Worm (Caenorhabditis elegans): Measurements from ENCODE around the gene C25H3.7.
A peak's percentile ranks its signal among the peaks of the same experiment; 100 is the strongest.

C25H3.7 gene

ce11 chrII:5694798-5695197, 26.1 kb upstream of the C25H3.7 start, which contains the start of gene C25H3.14:
Gene C25H3.14 (plus strand): TSS chrII:5695098.
- TF ChIP-seq flh-1 (GFP tag; optimal IDR thresholded peaks at IDR 0.05), result no peak
- no peak for TF ChIP-seq ham-2 (GFP tag; optimal IDR thresholded peaks at IDR 0.05)
- TF ChIP-seq nhr-2 (tag; optimal IDR thresholded peaks at IDR 0.05), result no peak
- TF ChIP-seq nhr-12 (tag; optimal IDR thresholded peaks at IDR 0.05), result no peak
- TF ChIP-seq snpc-4 (tag; optimal IDR thresholded peaks at IDR 0.05), result no peak
- no peak for TF ChIP-seq cnd-1 (tag; optimal IDR thresholded peaks at IDR 0.05)
- no peak for TF ChIP-seq lsy-2 (tag; optimal IDR thresholded peaks at IDR 0.05)
- TF ChIP-seq bed-3 (GFP tag; optimal IDR thresholded peaks at IDR 0.05), result no peak
- TF ChIP-seq nhr-237 (tag; optimal IDR thresholded peaks at IDR 0.05), result no peak
- no peak for TF ChIP-seq hlh-1 (tag; optimal IDR thresholded peaks at IDR 0.05)
- TF ChIP-seq ceh-43 (GFP tag; optimal IDR thresholded peaks at IDR 0.05), result no peak
- TF ChIP-seq elt-3 (tag; optimal IDR thresholded peaks at IDR 0.05), result no peak
- TF ChIP-seq unc-120 (tag; optimal IDR thresholded peaks at IDR 0.05; ENCODE audit: poor library complexity, severe bottlenecking), result no peak
- TF ChIP-seq mab-5 (tag; optimal IDR thresholded peaks at IDR 0.05), result no peak
- no peak for TF ChIP-seq tbx-8 (GFP tag; optimal IDR thresholded peaks at IDR 0.05)
- no peak for TF ChIP-seq ceh-83 (GFP tag; optimal IDR thresholded peaks at IDR 0.05)
- no peak for TF ChIP-seq lin-32 (GFP tag; optimal IDR thresholded peaks at IDR 0.05)
- TF ChIP-seq sptf-1 (tag; optimal IDR thresholded peaks at IDR 0.05), result no peak
- TF ChIP-seq mep-1 (tag; optimal IDR thresholded peaks at IDR 0.05), result no peak

DNA sequence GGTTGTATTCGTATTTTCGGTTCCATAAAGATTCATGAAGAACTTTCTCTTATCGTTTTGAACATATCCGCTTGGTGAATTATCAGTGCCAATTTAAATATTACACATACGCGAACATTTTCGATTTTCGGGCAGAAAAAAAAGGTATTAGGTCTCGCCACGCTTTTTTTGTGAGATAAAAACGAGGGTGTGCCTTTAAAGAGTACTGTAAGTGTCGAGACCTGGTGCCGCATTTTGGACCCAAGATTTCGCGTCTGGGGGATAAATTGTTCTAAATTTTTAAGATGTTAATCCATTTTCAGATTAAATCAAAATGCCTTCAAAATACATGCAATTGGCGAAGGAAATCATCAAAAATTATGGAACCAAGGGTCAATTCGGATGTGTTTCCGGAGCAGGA, 25.2 kb upstream of the C25H3.7 start, which contains the start of gene C25H3.3:
Gene C25H3.3 (plus strand): TSS at position 301 of the 400 bp plus-strand sequence.
- TF ChIP-seq ztf-11 (tag; optimal IDR thresholded peaks at IDR 0.05), result no peak
- TF ChIP-seq ham-2 (GFP tag; optimal IDR thresholded peaks at IDR 0.05), result no peak
- TF ChIP-seq ceh-39 (tag; optimal IDR thresholded peaks at IDR 0.05), result no peak
- TF ChIP-seq ceh-43 (GFP tag; optimal IDR thresholded peaks at IDR 0.05), result no peak
- TF ChIP-seq zip-8 (tag; optimal IDR thresholded peaks at IDR 0.05), result no peak
- no peak for TF ChIP-seq nhr-2 (tag; optimal IDR thresholded peaks at IDR 0.05)
- no peak for TF ChIP-seq flh-1 (GFP tag; optimal IDR thresholded peaks at IDR 0.05)
- TF ChIP-seq snpc-4 (tag; optimal IDR thresholded peaks at IDR 0.05), result no peak
- TF ChIP-seq elt-3 (tag; optimal IDR thresholded peaks at IDR 0.05), result no peak
- no peak for TF ChIP-seq lin-32 (GFP tag; optimal IDR thresholded peaks at IDR 0.05)

DNA sequence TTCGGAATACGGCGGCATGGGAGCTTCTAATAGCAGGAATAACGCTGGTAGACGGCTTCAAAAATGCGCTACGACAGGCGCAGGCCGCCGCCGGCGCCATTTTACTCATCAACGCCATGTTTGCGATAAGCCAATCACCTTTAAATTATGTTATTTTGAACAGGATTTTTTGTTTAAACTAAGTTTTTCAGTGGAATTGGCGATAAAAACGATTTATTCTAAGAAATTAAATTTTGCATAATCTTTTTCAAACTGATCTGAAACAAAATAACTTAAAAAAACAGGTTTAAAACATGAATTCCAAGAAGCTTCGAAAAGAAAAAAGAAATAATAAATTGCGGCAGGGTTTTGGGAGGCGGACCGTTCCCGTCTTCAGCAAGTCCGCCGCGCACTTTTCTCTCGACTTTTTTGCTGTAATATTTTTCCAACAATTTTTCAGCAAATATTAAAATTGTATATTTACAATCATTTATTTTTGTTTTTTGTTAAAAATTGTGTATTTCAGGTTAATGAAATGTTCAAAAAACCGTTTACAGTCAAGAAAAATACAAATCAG, 22.6 kb upstream of the C25H3.7 start, which contains the start of the genes ndub-5 and eif-2D:
Gene ndub-5 (minus strand): TSS at position 138 of the 556 bp plus-strand sequence.
Gene eif-2D (plus strand): TSS at position 506 of the 556 bp plus-strand sequence.
- TF ChIP-seq lsy-2 (tag; optimal IDR thresholded peaks at IDR 0.05), result peak; percentile 2
- no peak for TF ChIP-seq unc-62 (GFP tag; optimal IDR thresholded peaks at IDR 0.05)
- TF ChIP-seq mep-1 (tag; optimal IDR thresholded peaks at IDR 0.05), result peak; percentile 37

- no peak for TF ChIP-seq mls-2 (tag; optimal IDR thresholded peaks at IDR 0.05)
- TF ChIP-seq mep-1 (tag; optimal IDR thresholded peaks at IDR 0.05), result peak; percentile 6
- TF ChIP-seq nhr-2 (tag; optimal IDR thresholded peaks at IDR 0.05), result peak; percentile 12
- TF ChIP-seq ham-2 (GFP tag; optimal IDR thresholded peaks at IDR 0.05), result no peak
- TF ChIP-seq M03D4.4 (tag; optimal IDR thresholded peaks at IDR 0.05), result peak; percentile 8
Measured at ce11 chrII:5688959-5689358, 20.2 kb upstream of the C25H3.7 start, which contains the start of gene C25H3.11. Gene C25H3.11 (minus strand): TSS chrII:5689040.

DNA sequence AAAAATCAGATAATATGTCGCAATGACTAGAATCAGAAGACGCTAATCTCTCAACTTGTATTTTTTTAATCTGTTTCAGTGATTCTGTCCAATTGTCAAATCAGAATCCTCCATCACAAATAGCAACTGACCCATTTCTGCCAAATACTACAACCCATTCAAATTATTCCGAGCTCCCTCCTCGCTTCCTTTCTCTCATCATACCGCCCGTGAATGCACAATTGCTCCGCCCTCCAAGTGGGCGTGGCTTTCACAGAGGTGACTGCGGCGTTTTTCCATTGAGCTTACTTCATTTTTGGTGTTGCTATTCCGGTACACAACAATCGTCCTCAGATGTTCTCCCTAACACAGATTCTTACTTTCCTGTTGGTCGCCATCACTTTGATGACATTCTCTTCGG, 12.0 kb upstream of the C25H3.7 start, which contains the start of gene flp-27:
Gene flp-27 (plus strand): TSS at position 301 of the 400 bp plus-strand sequence.
- TF ChIP-seq M03D4.4 (tag; optimal IDR thresholded peaks at IDR 0.05) (no peak), cnd-1 (tag; optimal IDR thresholded peaks at IDR 0.05) (no peak), nhr-2 (tag; optimal IDR thresholded peaks at IDR 0.05) (no peak), sem-2 (GFP tag; optimal IDR thresholded peaks at IDR 0.05) (no peak), nhr-28 (tag; optimal IDR thresholded peaks at IDR 0.05) (no peak), ces-1 (GFP tag; optimal IDR thresholded peaks at IDR 0.05) (no peak), ceh-39 (tag; optimal IDR thresholded peaks at IDR 0.05) (no peak), mls-2 (tag; optimal IDR thresholded peaks at IDR 0.05) (no peak), nhr-76 (tag; optimal IDR thresholded peaks at IDR 0.05) (no peak), tbx-8 (GFP tag; optimal IDR thresholded peaks at IDR 0.05) (no peak), mab-5 (tag; optimal IDR thresholded peaks at IDR 0.05) (no peak), elt-1 (tag; optimal IDR thresholded peaks at IDR 0.05; ENCODE audit: borderline replicate concordance, insufficient read depth) (no peak)

Measured in whole organism, mixed stage, embryonic.